Worm (Caenorhabditis elegans): ENCODE data around the gene C14C6.5.

Gene C14C6.5

DNA sequence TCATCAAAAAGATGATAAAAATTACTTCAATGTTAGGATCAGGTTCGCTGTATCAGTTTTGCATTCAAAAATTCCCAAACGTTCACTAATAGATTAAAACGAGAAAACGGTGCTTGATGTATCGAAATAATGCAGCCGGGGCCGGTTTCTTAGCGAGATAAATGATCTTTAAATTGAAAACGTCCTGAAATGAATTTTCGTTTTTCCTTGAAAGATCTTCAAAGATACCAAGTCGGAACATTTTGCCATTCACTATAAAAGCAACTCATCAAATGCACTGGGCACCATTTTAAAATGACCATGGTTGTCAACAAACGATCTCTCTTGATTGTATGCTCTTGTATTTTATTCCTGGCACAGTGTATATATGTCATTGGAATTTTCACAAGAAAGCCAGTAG lies 39.6 kb downstream of the C14C6.5 start, which contains the start of gene K06H6.5:
K06H6.5 (plus strand) TSS at position 301 of the 400 bp plus-strand sequence.
- TF ChIP-seq zip-8 (tag; optimal IDR thresholded peaks at IDR 0.05) (no peak), sptf-1 (tag; optimal IDR thresholded peaks at IDR 0.05) (no peak), unc-62 (GFP tag; optimal IDR thresholded peaks at IDR 0.05) (no peak)

DNA sequence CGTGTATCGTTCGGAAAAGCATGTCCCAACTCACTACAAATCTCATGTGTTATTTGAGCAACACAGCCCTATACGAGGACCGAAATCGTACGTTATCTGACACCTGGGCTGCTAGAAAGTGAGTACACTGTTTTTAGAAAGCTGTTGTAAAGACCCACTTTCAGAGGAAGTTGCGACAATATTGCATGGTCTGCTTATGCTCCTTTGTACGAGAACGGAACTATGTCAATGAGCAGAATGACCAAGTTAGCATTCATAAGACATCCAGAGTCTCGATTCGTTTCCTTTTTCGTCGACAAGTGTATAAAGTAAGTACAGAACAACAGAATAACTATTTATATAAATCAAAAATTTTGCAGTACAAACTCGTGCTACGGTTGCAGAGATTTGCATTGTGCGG lies 40.5 kb downstream of the C14C6.5 start:
- TF ChIP-seq tbx-8 (GFP tag; optimal IDR thresholded peaks at IDR 0.05) (no peak), ceh-39 (tag; optimal IDR thresholded peaks at IDR 0.05) (no peak), sptf-1 (tag; optimal IDR thresholded peaks at IDR 0.05) (no peak), blmp-1 (tag; optimal IDR thresholded peaks at IDR 0.05) (no peak), snpc-4 (tag; optimal IDR thresholded peaks at IDR 0.05) (no peak), nhr-237 (tag; optimal IDR thresholded peaks at IDR 0.05) (no peak), cnd-1 (tag; optimal IDR thresholded peaks at IDR 0.05) (no peak), lsy-2 (tag; optimal IDR thresholded peaks at IDR 0.05) (no peak), elt-3 (tag; optimal IDR thresholded peaks at IDR 0.05) (no peak), nhr-76 (tag; optimal IDR thresholded peaks at IDR 0.05) (no peak), flh-1 (GFP tag; optimal IDR thresholded peaks at IDR 0.05) (no peak), nhr-2 (tag; optimal IDR thresholded peaks at IDR 0.05) (no peak), pha-4 (tag; optimal IDR thresholded peaks at IDR 0.05) (no peak), unc-120 (tag; optimal IDR thresholded peaks at IDR 0.05; ENCODE audit: poor library complexity, severe bottlenecking) (no peak), unc-39 (tag; optimal IDR thresholded peaks at IDR 0.05) (no peak), elt-1 (tag; optimal IDR thresholded peaks at IDR 0.05; ENCODE audit: borderline replicate concordance, insufficient read depth) (no peak)

DNA sequence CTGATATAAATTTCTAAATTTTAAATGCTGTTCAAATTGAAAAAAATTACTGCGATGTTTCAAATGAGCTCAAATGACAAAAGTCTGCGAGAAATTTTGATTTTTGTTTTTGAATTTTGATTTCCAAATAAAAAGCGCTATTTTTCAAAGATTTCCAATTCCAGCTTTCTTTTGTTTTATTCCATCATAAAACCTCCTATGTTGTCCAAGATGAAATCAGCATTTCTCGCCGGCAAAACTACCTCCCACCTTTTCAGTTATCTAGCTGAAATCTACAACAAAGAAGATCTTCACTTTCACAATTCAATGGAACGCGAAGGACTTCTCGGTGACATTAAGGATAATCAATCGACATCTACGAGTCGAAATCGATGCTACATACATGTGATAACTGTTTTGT lies 42.5 kb downstream of the C14C6.5 start, which contains the start of gene K06H6.4:
K06H6.4 (plus strand) TSS at position 301 of the 400 bp plus-strand sequence.
- TF ChIP-seq nhr-76 (tag; optimal IDR thresholded peaks at IDR 0.05) (no peak), pha-4 (tag; optimal IDR thresholded peaks at IDR 0.05) (no peak), ham-2 (GFP tag; optimal IDR thresholded peaks at IDR 0.05) (no peak), elt-3 (tag; optimal IDR thresholded peaks at IDR 0.05) (no peak), unc-120 (tag; optimal IDR thresholded peaks at IDR 0.05; ENCODE audit: poor library complexity, severe bottlenecking) (no peak), cnd-1 (tag; optimal IDR thresholded peaks at IDR 0.05) (no peak), drap-1 (GFP tag; optimal IDR thresholded peaks at IDR 0.05) (no peak), sptf-1 (tag; optimal IDR thresholded peaks at IDR 0.05) (no peak), unc-62 (GFP tag; optimal IDR thresholded peaks at IDR 0.05) (no peak), nhr-12 (tag; optimal IDR thresholded peaks at IDR 0.05) (no peak), snpc-4 (tag; optimal IDR thresholded peaks at IDR 0.05) (no peak), mep-1 (tag; optimal IDR thresholded peaks at IDR 0.05) (no peak)

DNA sequence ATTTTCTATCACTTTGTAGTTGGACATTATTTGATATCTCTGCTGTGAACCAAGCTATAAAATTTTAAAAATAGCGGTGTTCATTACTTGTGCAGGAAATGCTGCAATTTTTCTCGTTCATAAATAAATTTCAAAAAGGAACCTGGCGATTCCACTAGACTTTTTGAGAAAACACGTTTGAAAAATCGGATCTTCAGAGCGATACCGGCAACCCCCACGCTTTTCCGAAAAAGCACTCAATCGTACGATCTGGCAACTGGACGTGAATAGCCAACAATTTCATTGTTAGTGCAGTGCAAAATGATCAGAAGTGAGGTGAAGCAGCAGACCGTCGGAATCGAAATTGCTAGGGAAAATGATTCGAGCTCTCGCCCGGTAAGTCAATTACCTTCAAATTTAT lies 45.2 kb downstream of the C14C6.5 start, which contains the start of gene nstp-7:
nstp-7 (plus strand) TSS at position 301 of the 400 bp plus-strand sequence.
- TF ChIP-seq cnd-1 (tag; optimal IDR thresholded peaks at IDR 0.05) = no peak
- TF ChIP-seq lin-32 (GFP tag; optimal IDR thresholded peaks at IDR 0.05) = no peak
- no peak for TF ChIP-seq elt-1 (tag; optimal IDR thresholded peaks at IDR 0.05; ENCODE audit: borderline replicate concordance, insufficient read depth)
- no peak for TF ChIP-seq drap-1 (GFP tag; optimal IDR thresholded peaks at IDR 0.05)
- no peak for TF ChIP-seq unc-39 (tag; optimal IDR thresholded peaks at IDR 0.05)
- TF ChIP-seq unc-120 (tag; optimal IDR thresholded peaks at IDR 0.05; ENCODE audit: poor library complexity, severe bottlenecking) = no peak
- TF ChIP-seq snpc-4 (tag; optimal IDR thresholded peaks at IDR 0.05) = no peak
- no peak for TF ChIP-seq unc-62 (GFP tag; optimal IDR thresholded peaks at IDR 0.05)
- no peak for TF ChIP-seq blmp-1 (tag; optimal IDR thresholded peaks at IDR 0.05)
- no peak for TF ChIP-seq ceh-39 (tag; optimal IDR thresholded peaks at IDR 0.05)
- TF ChIP-seq ham-2 (GFP tag; optimal IDR thresholded peaks at IDR 0.05) = no peak
- TF ChIP-seq sem-2 (GFP tag; optimal IDR thresholded peaks at IDR 0.05) = no peak
- TF ChIP-seq lin-13 (tag; optimal IDR thresholded peaks at IDR 0.05) = no peak
- TF ChIP-seq tbx-8 (GFP tag; optimal IDR thresholded peaks at IDR 0.05) = no peak
- TF ChIP-seq pha-4 (tag; optimal IDR thresholded peaks at IDR 0.05) = no peak

DNA sequence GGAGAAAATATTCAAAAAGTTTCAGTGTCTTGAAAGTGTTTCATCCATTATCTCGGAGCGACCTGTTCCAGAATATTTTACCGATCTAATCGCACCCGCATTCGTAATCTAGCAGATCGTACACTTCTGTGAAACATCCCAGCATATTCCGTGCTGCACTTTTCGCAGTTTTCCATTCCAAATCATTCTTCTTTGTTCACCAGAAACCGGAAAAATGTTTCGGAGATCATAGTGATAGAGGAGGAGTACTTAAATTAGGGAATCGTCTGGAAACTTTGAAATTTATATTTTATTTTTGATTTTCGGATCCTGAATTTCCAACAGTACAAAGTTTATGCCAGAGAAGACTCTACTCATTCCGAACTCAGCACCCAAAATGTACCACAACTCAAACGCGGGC lies 49.0 kb downstream of the C14C6.5 start, which contains the start of gene K06H6.2:
K06H6.2 (plus strand) TSS at position 301 of the 400 bp plus-strand sequence.
- no peak for TF ChIP-seq mab-5 (tag; optimal IDR thresholded peaks at IDR 0.05)
- TF ChIP-seq drap-1 (GFP tag; optimal IDR thresholded peaks at IDR 0.05) = no peak
- TF ChIP-seq elt-1 (tag; optimal IDR thresholded peaks at IDR 0.05; ENCODE audit: borderline replicate concordance, insufficient read depth) = peak; percentile 72
- no peak for TF ChIP-seq sptf-1 (tag; optimal IDR thresholded peaks at IDR 0.05)
